Worm (Caenorhabditis elegans): ENCODE measurements around the gene ztf-14.

Gene ztf-14

DNA sequence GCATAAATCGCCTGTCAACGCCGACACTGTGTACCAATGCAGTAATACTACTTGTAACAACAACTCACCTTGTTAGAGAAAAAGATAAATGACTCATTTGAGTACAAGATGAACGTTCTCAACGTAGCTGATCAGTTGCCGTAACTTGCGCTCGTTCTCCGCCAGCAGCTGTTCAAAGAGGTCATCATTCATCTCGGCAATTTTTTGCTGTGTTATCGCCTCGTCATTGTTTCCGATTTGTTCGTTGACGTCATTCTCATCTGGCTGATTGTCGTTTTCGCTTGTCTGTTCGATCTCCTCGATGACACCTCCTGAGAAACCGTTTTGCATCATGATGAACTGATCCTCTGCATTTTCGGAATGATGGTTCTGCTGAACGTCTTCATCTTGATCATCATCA is 7.4 kb downstream of the ztf-14 start:
- TF ChIP-seq ceh-100 (GFP tag; IDR thresholded peaks at IDR 0.05): no peak
- no peak for TF ChIP-seq bed-1 (GFP tag; IDR thresholded peaks at IDR 0.05)
- no peak for TF ChIP-seq bed-2 (GFP tag; IDR thresholded peaks at IDR 0.05)
- no peak for TF ChIP-seq him-1 (tag; optimal IDR thresholded peaks at IDR 0.05)
- no peak for TF ChIP-seq ceh-40 (GFP tag; IDR thresholded peaks at IDR 0.05)
- TF ChIP-seq sdz-38 (tag; optimal IDR thresholded peaks at IDR 0.05): no peak
- TF ChIP-seq ztf-25 (GFP tag; IDR thresholded peaks at IDR 0.05): no peak
- 0 out of 2 replicates have a peak, but pooled peaks have one; percentile 42 for TF ChIP-seq lin-26 (GFP tag; IDR thresholded peaks at IDR 0.05)
- no peak for TF ChIP-seq rcor-1 (GFP tag; IDR thresholded peaks at IDR 0.05)
- TF ChIP-seq nhr-179 (tag; optimal IDR thresholded peaks at IDR 0.05): no peak
- TF ChIP-seq tbp1 (GFP tag; optimal IDR thresholded peaks at IDR 0.05): no peak
- TF ChIP-seq ztf-3 (GFP tag; optimal IDR thresholded peaks at IDR 0.05): no peak
- TF ChIP-seq unc-62 (GFP tag; optimal IDR thresholded peaks at IDR 0.05): peak; percentile 24
- no peak for TF ChIP-seq egl-44 (GFP tag; IDR thresholded peaks at IDR 0.05)

DNA sequence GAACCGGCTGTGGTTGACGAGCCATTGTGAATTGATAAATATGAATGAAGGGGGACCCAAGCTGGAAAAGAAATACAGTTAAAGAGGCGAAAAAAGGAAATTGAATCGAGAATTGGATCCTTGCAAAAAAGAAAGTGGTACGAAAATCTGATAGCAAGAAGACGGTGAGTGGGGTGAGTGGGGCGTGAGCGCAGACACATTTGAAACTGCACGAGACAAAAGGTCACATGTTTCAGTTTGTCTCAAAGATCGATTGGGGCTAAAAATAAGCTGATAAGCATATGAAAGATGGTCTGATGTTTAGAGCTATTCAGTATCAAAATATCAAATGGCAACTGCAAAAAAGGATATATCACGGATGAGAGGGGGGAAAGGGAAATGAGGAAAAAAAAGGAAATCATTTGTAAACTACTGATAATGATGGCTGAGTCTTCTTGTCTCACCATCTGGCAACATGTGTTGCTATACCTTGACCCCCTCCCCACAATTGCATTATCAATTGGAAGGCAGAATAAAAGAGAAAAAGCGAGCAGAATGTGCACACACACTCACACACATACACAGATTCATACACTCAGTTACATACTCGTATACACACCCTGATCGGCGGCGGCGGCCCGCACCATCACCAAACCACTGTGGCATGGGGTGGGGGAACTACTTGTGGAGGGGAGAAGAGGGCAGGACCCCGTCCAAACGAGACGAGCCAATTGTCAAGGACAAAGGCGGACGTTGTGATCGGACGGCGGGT is 8.1 kb downstream of the ztf-14 start, which contains the start of gene M163.1:
Gene M163.1, minus strand, starts transcription at position 25 of the 751 bp plus-strand sequence.
- TF ChIP-seq B0336.3 (GFP tag; IDR thresholded peaks at IDR 0.05): no peak
- 0 out of 2 replicates have a peak, but pooled peaks have one; percentile 6 for TF ChIP-seq Y56A3A.18 (GFP tag; IDR thresholded peaks at IDR 0.05)
- TF ChIP-seq dox-1 (GFP tag; IDR thresholded peaks at IDR 0.05): peak; percentile 64
- TF ChIP-seq unc-130 (GFP tag; optimal IDR thresholded peaks at IDR 0.05): no peak
- no peak for TF ChIP-seq cebp-1 (GFP tag; IDR thresholded peaks at IDR 0.05)
- peak; percentile 21 for TF ChIP-seq cebp-1 (tag; optimal IDR thresholded peaks at IDR 0.05)
- peak; percentile 94 for TF ChIP-seq zfh-2 (GFP tag; conservative IDR thresholded peaks at IDR 0.05)
- TF ChIP-seq mes-4 (tag; optimal IDR thresholded peaks at IDR 0.05): no peak
- peak; percentile 13 for TF ChIP-seq unc-62 (GFP tag; optimal IDR thresholded peaks at IDR 0.05)
- peak; percentile 30 for TF ChIP-seq nhr-80 (tag; optimal IDR thresholded peaks at IDR 0.05)
- TF ChIP-seq ccch-3 (GFP tag; optimal IDR thresholded peaks at IDR 0.05): no peak
- TF ChIP-seq egrh-3 (GFP tag; IDR thresholded peaks at IDR 0.05): peak; percentile 29; the same call in 1 of the 2 replicates
- TF ChIP-seq Y79H2A.3 (GFP tag; conservative IDR thresholded peaks at IDR 0.05): no peak

DNA sequence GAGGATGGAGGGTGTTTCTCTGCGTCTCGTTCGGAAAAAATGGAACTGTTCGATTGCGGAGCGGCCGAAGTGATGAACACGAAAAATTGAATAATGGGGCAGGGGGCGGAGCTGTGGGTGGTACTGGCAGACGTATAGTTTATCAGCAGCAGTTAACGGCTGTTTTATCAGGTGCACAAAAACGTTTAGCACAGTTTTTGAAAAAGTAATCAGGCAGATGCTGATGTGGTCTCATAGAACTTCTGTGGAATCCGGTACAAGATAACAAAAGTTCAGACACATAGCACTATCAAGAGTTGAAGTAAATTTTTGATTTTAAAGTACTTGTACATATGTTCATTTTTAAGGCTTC is 8.6 kb downstream of the ztf-14 start:
- TF ChIP-seq F10E7.11 (tag; optimal IDR thresholded peaks at IDR 0.05): no peak
- TF ChIP-seq nhr-80 (tag; optimal IDR thresholded peaks at IDR 0.05): peak; percentile 38

DNA sequence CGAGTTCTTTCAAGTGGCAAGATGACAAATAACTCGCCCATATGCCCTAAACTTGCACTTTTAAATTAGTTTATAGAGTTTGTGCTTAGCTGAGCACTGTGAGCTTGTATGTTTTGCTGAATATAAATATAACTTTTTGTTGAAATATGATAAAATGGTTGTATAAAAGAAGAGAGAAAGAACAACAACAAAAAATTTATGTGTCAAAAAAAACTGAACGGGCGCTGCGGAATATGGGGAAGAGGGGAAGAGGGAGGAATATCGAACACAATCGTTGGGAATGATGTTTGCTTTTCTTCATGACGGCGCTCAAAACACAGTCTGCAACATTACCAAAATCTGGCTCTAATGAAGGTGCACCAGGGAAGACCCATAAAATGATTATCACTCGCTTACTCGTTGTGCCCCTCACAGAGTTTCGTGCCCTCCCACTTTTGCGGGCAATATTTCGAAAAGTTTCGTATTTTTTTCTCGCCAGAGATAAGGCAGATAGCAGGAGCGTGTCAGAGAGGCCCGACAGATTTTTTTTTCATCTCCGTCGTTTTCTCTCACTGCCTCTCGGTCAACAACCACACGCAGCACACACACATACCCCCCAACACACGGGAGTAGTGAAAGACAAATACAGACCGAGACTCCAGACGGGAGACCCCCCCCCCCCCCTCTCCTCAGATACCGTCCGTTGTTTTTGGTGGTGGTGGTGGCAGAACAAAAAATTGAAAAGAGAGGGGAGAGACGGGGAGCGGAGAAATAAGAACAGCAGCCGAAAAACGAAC is 9.9 kb downstream of the ztf-14 start:
- TF ChIP-seq ztf-22 (GFP tag; optimal IDR thresholded peaks at IDR 0.05) (peak; percentile 48), ztf-26 (tag; optimal IDR thresholded peaks at IDR 0.05) (peak; percentile 18), let-526 (GFP tag; IDR thresholded peaks at IDR 0.05) (peak; percentile 23; the same call in 1 of the 2 replicates), snpc-1.1 (tag; optimal IDR thresholded peaks at IDR 0.05; ENCODE audit: insufficient read depth) (no peak), attf-3 (GFP tag; conservative IDR thresholded peaks at IDR 0.05) (no peak), madf-3 (GFP tag; IDR thresholded peaks at IDR 0.05) (no peak), zfh-2 (GFP tag; conservative IDR thresholded peaks at IDR 0.05) (peak; percentile 98), hmg-1.2 (GFP tag; IDR thresholded peaks at IDR 0.05) (peak; percentile 20; the same call in 1 of the 2 replicates), Y56A3A.18 (GFP tag; IDR thresholded peaks at IDR 0.05) (no peak), gei-17 (GFP tag; optimal IDR thresholded peaks at IDR 0.05) (peak; percentile 22), egl-18 (GFP tag; IDR thresholded peaks at IDR 0.05) (no peak), snpc-3.4 (tag; optimal IDR thresholded peaks at IDR 0.05) (no peak), mxl-1 (tag; optimal IDR thresholded peaks at IDR 0.05) (no peak), dox-1 (GFP tag; IDR thresholded peaks at IDR 0.05) (peak; percentile 69), mel-28 (tag; optimal IDR thresholded peaks at IDR 0.05; ENCODE audit: borderline replicate concordance) (no peak), tbp1 (GFP tag; optimal IDR thresholded peaks at IDR 0.05) (peak; percentile 16), egrh-3 (GFP tag; IDR thresholded peaks at IDR 0.05) (peak; percentile 79), cebp-1 (GFP tag; IDR thresholded peaks at IDR 0.05) (no peak), cebp-1 (tag; optimal IDR thresholded peaks at IDR 0.05) (peak; percentile 73), somi-1 (GFP tag; optimal IDR thresholded peaks at IDR 0.05) (peak; percentile 55), aptf-2 (GFP tag; conservative IDR thresholded peaks at IDR 0.05) (no peak)
